Worm (Caenorhabditis elegans) whole organism, young adult: ENCODE measurements around the gene sre-19.

Experiments used
- athp-1 ChIP-seq: sonication (generic microtip); optimal IDR thresholded peaks from 2 replicates; lab custom pipeline; 2017; ENCODE audit warnings: mild to moderate bottlenecking, missing genetic modification characterization, missing compliant biosample characterization
- him-1 ChIP-seq: sonication (generic microtip); optimal IDR thresholded peaks from 2 replicates; lab custom pipeline; 2016; ENCODE audit warnings: missing genotype, missing genetic modification reagents, missing genetic modification characterization, missing compliant biosample characterization
- hmg-1.2 ChIP-seq: fragments of 200-800 bp; sonication (Bioruptor generic); IDR thresholded peaks from 2 replicates; pipeline ENCODE4 v1.3.6; 2022; ENCODE audit warnings: missing genetic modification reagents, missing genetic modification characterization, missing compliant biosample characterization
- let-526 ChIP-seq: fragments of 200-800 bp; sonication (Bioruptor generic); IDR thresholded peaks from 2 replicates; pipeline ENCODE4 v1.3.6; 2022; ENCODE audit warnings: missing genetic modification reagents, missing genetic modification characterization, missing compliant biosample characterization
- lin-35 ChIP-seq, 3 experiments: fragments of 150-350 bp in 2 of 3; sonication (generic microtip) in 1 of 3; optimal IDR thresholded peaks; 2 replicates each; lab custom pipeline; 2014 to 2018; ENCODE audit warnings: missing biosample characterization in 3 of 3, missing genetic modification characterization in 3 of 3, missing genetic modification reagents in 3 of 3
- madf-10 ChIP-seq: sonication (generic microtip); optimal IDR thresholded peaks from 2 replicates; lab custom pipeline; 2016; ENCODE audit warnings: mild to moderate bottlenecking, missing genetic modification characterization, missing compliant biosample characterization
- unc-130 ChIP-seq: sonication (generic microtip); optimal IDR thresholded peaks from 2 replicates; lab custom pipeline; 2016; ENCODE audit warnings: missing genetic modification reagents, missing genetic modification characterization, missing compliant biosample characterization
- unc-62 ChIP-seq: fragments of 150-350 bp; optimal IDR thresholded peaks from 2 replicates; lab custom pipeline; 2014; ENCODE audit warnings: missing biosample characterization, missing genetic modification reagents, missing genetic modification characterization
- xnd-1 ChIP-seq: sonication (generic microtip); optimal IDR thresholded peaks from 2 replicates; lab custom pipeline; 2016; ENCODE audit warnings: missing genotype, missing genetic modification reagents, missing genetic modification characterization, missing compliant biosample characterization

DNA sequence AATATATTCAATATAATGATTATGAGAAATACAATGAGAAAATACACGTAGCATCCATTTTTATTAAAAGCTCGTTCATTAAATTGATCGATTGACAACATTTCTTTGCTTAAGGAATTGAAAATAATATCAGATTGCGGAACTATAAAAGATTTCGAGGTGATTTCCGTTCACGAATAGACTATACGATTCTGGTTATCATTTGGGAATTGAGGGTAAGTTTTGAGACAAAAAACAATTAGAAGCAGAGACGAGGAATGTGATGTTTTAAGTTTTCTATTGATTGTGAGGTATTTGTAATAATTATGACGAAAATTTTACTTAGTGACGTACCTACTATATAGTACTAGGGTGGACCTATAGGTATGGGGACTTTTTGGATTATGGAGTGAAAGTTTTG, at the start of gene sre-19:
- TF ChIP-seq unc-130 (GFP tag; lab: Kevin White, UChicago): no peak
- TF ChIP-seq unc-62 (GFP tag; lab: Kevin White, UChicago): no peak
- TF ChIP-seq him-1: no peak
- TF ChIP-seq hmg-1.2 (GFP tag; lab: Robert Waterston, UW): no peak
- no peak for TF ChIP-seq lin-35 (GFP tag; optimal IDR thresholded peaks at IDR 0.05; lab: Kevin White, UChicago)
- TF ChIP-seq let-526 (GFP tag; lab: Robert Waterston, UW): no peak
- TF ChIP-seq xnd-1 (tag; lab: Kevin White, UChicago): no peak
- TF ChIP-seq athp-1: no peak
- no peak for TF ChIP-seq madf-10 (tag; lab: Kevin White, UChicago)
